Worm (Caenorhabditis elegans) whole organism, young adult: ENCODE results near the gene srxa-13.

Source experiments
- Y95B8A.8 ChIP-seq: fragments of 200-800 bp; sonication (Bioruptor generic); IDR thresholded peaks from 2 replicates; pipeline ENCODE4 v1.3.6; 2022; ENCODE audit warnings: missing genetic modification reagents, missing genetic modification characterization, missing compliant biosample characterization
- bed-1 ChIP-seq: fragments of 200-800 bp; sonication (Bioruptor generic); IDR thresholded peaks from 2 replicates; pipeline ENCODE4 v1.3.6; 2022; ENCODE audit warnings: missing genetic modification reagents, missing genetic modification characterization, missing compliant biosample characterization
- hmg-1.2 ChIP-seq: fragments of 200-800 bp; sonication (Bioruptor generic); IDR thresholded peaks from 2 replicates; pipeline ENCODE4 v1.3.6; 2022; ENCODE audit warnings: missing genetic modification reagents, missing genetic modification characterization, missing compliant biosample characterization
- rcor-1 ChIP-seq: fragments of 200-800 bp; sonication (Bioruptor generic); IDR thresholded peaks from 2 replicates; pipeline ENCODE4 v1.3.6; 2022; ENCODE audit warnings: missing genetic modification reagents, missing genetic modification characterization, missing compliant biosample characterization
- sdz-38 ChIP-seq: sonication (generic microtip); optimal IDR thresholded peaks from 2 replicates; lab custom pipeline; 2016; ENCODE audit warnings: missing genotype, missing genetic modification characterization, missing compliant biosample characterization
- zfh-2 ChIP-seq: fragments of 200-800 bp; sonication (Bioruptor generic); conservative IDR thresholded peaks from 2 replicates; pipeline ENCODE4 v1.3.6; 2022; ENCODE audit warnings: missing genetic modification reagents, missing genetic modification characterization, missing compliant biosample characterization
- ztf-26 ChIP-seq: sonication (generic microtip); optimal IDR thresholded peaks from 2 replicates; lab custom pipeline; 2017; ENCODE audit warnings: missing genetic modification characterization, missing compliant biosample characterization

DNA sequence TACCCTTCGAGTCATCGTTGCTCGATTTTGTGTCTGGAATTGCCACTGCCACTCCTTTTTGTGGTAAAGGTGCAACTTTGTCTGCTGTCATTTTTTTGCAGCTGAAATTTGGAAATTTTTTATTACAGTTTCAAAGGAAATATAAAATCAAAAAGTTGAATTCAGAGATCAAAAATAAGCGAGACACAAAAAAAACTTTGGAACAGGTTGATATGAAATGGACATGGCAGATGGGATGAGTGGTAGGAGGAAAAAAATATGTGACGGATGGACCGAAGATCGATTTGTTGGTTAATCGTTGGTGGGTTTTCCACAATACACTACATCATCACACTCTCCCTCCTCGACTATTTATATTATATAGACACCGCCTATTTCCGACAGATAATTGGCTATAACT, 4.9 kb downstream of the srxa-13 start, which contains the start of gene R10D12.1:
- TF ChIP-seq sdz-38 (tag; lab: Kevin White, UChicago): no peak
- no peak for TF ChIP-seq ztf-26 (tag; lab: Kevin White, UChicago)
- TF ChIP-seq hmg-1.2: no peak
- no peak for TF ChIP-seq zfh-2 (GFP tag; lab: Robert Waterston, UW)
- no peak for TF ChIP-seq rcor-1 (GFP tag; lab: Robert Waterston, UW)
- no peak for TF ChIP-seq Y95B8A.8 (GFP tag; lab: Robert Waterston, UW)
- TF ChIP-seq bed-1 (GFP tag; lab: Robert Waterston, UW): no peak
